Worm (Caenorhabditis elegans) whole organism, L2 larva: ENCODE results near the gene gad-3.

Source experiments
- fos-1 ChIP-seq: fragments of 150-350 bp; optimal IDR thresholded peaks from 2 replicates; lab custom pipeline; 2014; ENCODE audit warnings: missing biosample characterization, missing genetic modification characterization
- mdl-1 ChIP-seq, 2 experiments: fragments of 150-350 bp in 1 of 2; sonication (generic microtip) in 1 of 2; optimal IDR thresholded peaks; 2 replicates each; lab custom pipeline; 2017; ENCODE audit warnings: missing biosample characterization in 2 of 2, missing genetic modification characterization in 2 of 2
- nhr-237 ChIP-seq: fragments of 150-350 bp; optimal IDR thresholded peaks from 2 replicates; lab custom pipeline; 2014; ENCODE audit warnings: missing biosample characterization, missing genetic modification characterization

DNA sequence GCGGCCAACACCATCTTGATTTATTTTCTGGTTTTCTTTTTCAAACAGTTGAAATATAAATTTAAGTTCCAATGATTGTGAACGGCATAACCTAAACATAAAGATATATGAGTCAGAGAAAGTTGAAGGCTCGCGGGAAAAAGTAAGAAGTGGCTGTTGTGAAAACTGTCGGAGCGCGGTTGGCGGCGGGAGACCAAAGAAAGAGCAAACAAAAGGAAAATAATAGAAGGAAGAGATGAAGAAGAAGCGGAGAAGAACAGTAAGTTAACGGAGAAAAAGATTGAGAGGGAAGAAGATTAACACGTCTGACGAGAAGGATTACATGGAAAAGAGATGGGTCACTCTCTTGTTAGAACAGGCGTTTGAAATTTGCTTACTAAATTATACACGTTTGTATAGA lies 34.6 kb upstream of the gad-3 start, which contains the start of gene inx-10:
- TF ChIP-seq fos-1 (tag; lab: Kevin White, UChicago) (no peak), nhr-237 (tag; lab: Kevin White, UChicago) (no peak), mdl-1 (tag; optimal IDR thresholded peaks at IDR 0.05; lab: Kevin White, UChicago) (no peak)
